Worm (Caenorhabditis elegans) whole organism, early embryonic: ENCODE results near the gene ZC404.1.

ENCODE experiments used
- B0310.2 ChIP-seq: sonication (generic microtip); optimal IDR thresholded peaks from 2 replicates; lab custom pipeline; 2016; ENCODE audit warnings: mild to moderate bottlenecking, missing genetic modification characterization, missing compliant biosample characterization
- F13C5.2 ChIP-seq: sonication (generic microtip); optimal IDR thresholded peaks from 2 replicates; lab custom pipeline; 2017; ENCODE audit warnings: mild to moderate bottlenecking, missing genetic modification characterization, inconsistent platforms, missing compliant biosample characterization
- aly-1 ChIP-seq: sonication (generic microtip); optimal IDR thresholded peaks from 2 replicates; lab custom pipeline; 2016; ENCODE audit warnings: missing genetic modification characterization, missing compliant biosample characterization
- ama-1 ChIP-seq: fragments of 150-350 bp; optimal IDR thresholded peaks from 2 replicates; lab custom pipeline; 2014
- ceh-13 ChIP-seq: fragments of 200-800 bp; sonication (Bioruptor generic); optimal IDR thresholded peaks from 2 replicates; lab custom pipeline; 2018; ENCODE audit warnings: mild to moderate bottlenecking, missing genetic modification characterization, missing compliant biosample characterization
- flt-1 ChIP-seq: fragments of 200-800 bp; sonication (Bioruptor generic); IDR thresholded peaks from 2 replicates; pipeline ENCODE4 v1.3.6; 2022; ENCODE audit warnings: missing genetic modification characterization, missing compliant biosample characterization
- hnd-1 ChIP-seq: sonication (generic microtip); optimal IDR thresholded peaks from 2 replicates; lab custom pipeline; 2016; ENCODE audit warnings: missing genetic modification characterization, missing compliant biosample characterization
- pes-1 ChIP-seq: fragments of 200-800 bp; sonication (Bioruptor generic); IDR thresholded peaks from 2 replicates; pipeline ENCODE4 v1.3.6; 2022; ENCODE audit warnings: missing genetic modification reagents, missing genetic modification characterization, missing compliant biosample characterization
- scrt-1 ChIP-seq: fragments of 200-800 bp; sonication (Bioruptor generic); IDR thresholded peaks from 2 replicates; pipeline ENCODE4 v1.3.6; 2022; ENCODE audit warnings: missing genetic modification characterization, missing compliant biosample characterization
- sea-1 ChIP-seq: fragments of 200-800 bp; sonication (Bioruptor generic); conservative IDR thresholded peaks from 2 replicates; pipeline ENCODE4 v1.3.6; 2022; ENCODE audit warnings: missing genetic modification characterization, missing compliant biosample characterization
- tbx-11 ChIP-seq: fragments of 200-800 bp; sonication (Bioruptor generic); IDR thresholded peaks from 2 replicates; pipeline ENCODE4 v1.3.6; 2022; ENCODE audit warnings: missing genetic modification characterization, missing compliant biosample characterization
- tbx-37 ChIP-seq: fragments of 200-800 bp; sonication (Bioruptor generic); conservative IDR thresholded peaks from 2 replicates; pipeline ENCODE4 v1.3.6; 2022; ENCODE audit warnings: missing genetic modification reagents, missing genetic modification characterization, missing compliant biosample characterization
- tra-4 ChIP-seq: sonication (generic microtip); optimal IDR thresholded peaks from 2 replicates; lab custom pipeline; 2017; ENCODE audit warnings: missing genetic modification characterization, missing compliant biosample characterization

DNA sequence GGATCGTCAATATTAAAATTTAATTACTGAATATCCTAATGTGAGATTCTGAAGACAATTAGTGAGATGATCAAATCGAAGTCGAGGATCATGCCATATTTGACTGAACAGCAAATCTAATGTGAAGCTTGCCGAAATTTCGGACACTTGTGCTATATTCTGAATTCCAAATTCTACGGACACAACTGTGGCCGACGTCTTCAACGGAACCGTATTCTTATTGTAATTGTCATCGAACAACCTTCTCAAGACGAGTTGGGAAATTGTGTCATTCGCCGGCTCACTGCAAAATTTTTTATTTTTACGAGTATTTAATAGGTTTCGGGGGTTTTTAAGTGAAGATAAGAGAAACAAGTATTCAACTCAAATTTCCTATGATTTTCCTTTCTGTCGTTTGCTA is 48.4 kb downstream of the ZC404.1 start, which contains the start of gene T15B7.1:
- TF ChIP-seq ama-1 (lab: Kevin White, UChicago) (no peak), flt-1 (GFP tag; lab: Robert Waterston, UW) (no peak), F13C5.2 (tag; lab: Kevin White, UChicago) (no peak), scrt-1 (GFP tag; lab: Robert Waterston, UW) (no peak), hnd-1 (tag; lab: Kevin White, UChicago) (no peak), sea-1 (GFP tag; lab: Robert Waterston, UW) (no peak), tbx-37 (no peak), tra-4 (tag; lab: Kevin White, UChicago) (no peak), pes-1 (GFP tag; lab: Robert Waterston, UW) (no peak), B0310.2 (no peak), ceh-13 (GFP tag; lab: Kevin White, UChicago) (no peak), aly-1 (tag; lab: Kevin White, UChicago) (no peak), tbx-11 (no peak)
